Fruit fly (Drosophila melanogaster): ENCODE results near the gene CG15739.

CG15739 gene

DNA sequence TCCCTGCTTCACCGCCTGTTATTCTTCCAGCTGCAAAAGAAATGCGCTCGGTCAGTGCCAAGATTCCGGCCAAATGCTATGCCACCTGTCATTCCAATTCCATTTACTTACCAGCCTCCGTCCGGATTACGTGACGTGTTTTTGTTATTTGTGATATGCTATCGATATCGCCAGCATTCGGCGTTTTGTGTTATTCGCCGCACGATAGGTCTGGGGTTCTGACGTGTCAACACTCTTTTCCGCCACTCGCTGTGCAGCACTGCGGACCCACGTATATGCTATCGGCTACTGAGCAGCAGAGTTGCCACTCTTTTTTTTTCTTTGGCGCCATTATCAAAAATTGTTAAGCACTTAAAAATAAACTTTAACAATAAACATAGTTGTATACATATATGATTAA lies 20.8 kb upstream of the CG15739 start, which contains the start of gene p24-1 (continued):
- TF ChIP-seq vnd (GFP tag; IDR thresholded peaks at IDR 0.05; ENCODE audit: partially characterized antibody) (peak; percentile 71), yki (optimal IDR thresholded peaks at IDR 0.05) (no peak), CG17802 (tag; optimal IDR thresholded peaks at IDR 0.05) (peak; percentile 27), ato (GFP tag; IDR thresholded peaks at IDR 0.05; ENCODE audit: partially characterized antibody) (peak; percentile 83), Dip2 (GFP tag; IDR thresholded peaks at IDR 0.05) (no peak), pzg (GFP tag; optimal IDR thresholded peaks at IDR 0.05) (peak; percentile 94), Trl (optimal IDR thresholded peaks at IDR 0.05) (no peak), Trl (GFP tag; optimal IDR thresholded peaks at IDR 0.05) (peak; percentile 53), Oaz (GFP tag; IDR thresholded peaks at IDR 0.05) (no peak), CG16813 (GFP tag; IDR thresholded peaks at IDR 0.05; ENCODE audit: partially characterized antibody) (peak; percentile 85), Sox102F (GFP tag; optimal IDR thresholded peaks at IDR 0.05) (no peak), HLHmδ (GFP tag; optimal IDR thresholded peaks at IDR 0.05) (no peak), CG15479 (GFP tag; optimal IDR thresholded peaks at IDR 0.05) (no peak), CG16779 (GFP tag; IDR thresholded peaks at IDR 0.05) (peak; percentile 69), Abd-B (GFP tag; optimal IDR thresholded peaks at IDR 0.05) (no peak), dm (GFP tag; optimal IDR thresholded peaks at IDR 0.05) (peak; percentile 61), CG4424 (GFP tag; optimal IDR thresholded peaks at IDR 0.05) (peak; percentile 15), Lim3 (GFP tag; IDR thresholded peaks at IDR 0.05) (no peak), kay (GFP tag; optimal IDR thresholded peaks at IDR 0.05) (peak; percentile 48), CG1603 (tag; optimal IDR thresholded peaks at IDR 0.05) (peak; percentile 79), nerfin-1 (tag; optimal IDR thresholded peaks at IDR 0.05) (peak; percentile 4), fru (optimal IDR thresholded peaks at IDR 0.05) (no peak), Fer2 (tag; optimal IDR thresholded peaks at IDR 0.05) (peak; percentile 13), Dip3 (GFP tag; optimal IDR thresholded peaks at IDR 0.05) (peak; percentile 42), grau (tag; optimal IDR thresholded peaks at IDR 0.05) (peak; percentile 40), CG17829 (tag; optimal IDR thresholded peaks at IDR 0.05) (peak; percentile 50), CG18764 (GFP tag; optimal IDR thresholded peaks at IDR 0.05) (peak; percentile 23), H15 (GFP tag; IDR thresholded peaks at IDR 0.05) (peak; percentile 13; the same call in 1 of the 3 replicates), otp (GFP tag; IDR thresholded peaks at IDR 0.05) (no peak), Dref (GFP tag; IDR thresholded peaks at IDR 0.05) (peak; percentile 90), ttk (GFP tag; IDR thresholded peaks at IDR 0.05) (no peak), Sin3A (optimal IDR thresholded peaks at IDR 0.05) (peak; percentile 22), ERR (GFP tag; optimal IDR thresholded peaks at IDR 0.05) (peak; percentile 59), HLH4C (GFP tag; IDR thresholded peaks at IDR 0.05; ENCODE audit: partially characterized antibody) (peak; percentile 83), az2 (GFP tag; optimal IDR thresholded peaks at IDR 0.05) (peak; percentile 9), CG9876 (GFP tag; optimal IDR thresholded peaks at IDR 0.05) (peak; percentile 11), CG17385 (GFP tag; optimal IDR thresholded peaks at IDR 0.05) (peak; percentile 8), zfh2 (GFP tag; optimal IDR thresholded peaks at IDR 0.05) (peak; percentile 76), gem (tag; optimal IDR thresholded peaks at IDR 0.05) (peak; percentile 23), CG17328 (GFP tag; IDR thresholded peaks at IDR 0.05) (0 out of 2 replicates have a peak, but pooled peaks have one; percentile 20), CG34422 (GFP tag; IDR thresholded peaks at IDR 0.05) (peak; percentile 62; the same call in 2 of the 3 replicates), CG14965 (GFP tag; optimal IDR thresholded peaks at IDR 0.05; ENCODE audit: borderline replicate concordance) (no peak), ham (GFP tag; IDR thresholded peaks at IDR 0.05) (no peak), YL-1 (GFP tag; optimal IDR thresholded peaks at IDR 0.05) (peak; percentile 90), br (optimal IDR thresholded peaks at IDR 0.05) (no peak), CG2712 (tag; optimal IDR thresholded peaks at IDR 0.05) (peak; percentile 46), CG9932 (GFP tag; IDR thresholded peaks at IDR 0.05) (peak; percentile 88), CG33557 (GFP tag; optimal IDR thresholded peaks at IDR 0.05) (peak; percentile 7), phol (tag; optimal IDR thresholded peaks at IDR 0.05) (peak; percentile 64)

Data from whole organism, embryonic.